Worm (Caenorhabditis elegans): ENCODE data around the gene F14F3.4.

Gene F14F3.4

ce11 chrX:10514834-10515233 lies 6.4 kb downstream of the F14F3.4 start:
- TF ChIP-seq lir-1 (GFP tag; conservative IDR thresholded peaks at IDR 0.05) (no peak), dpff-1 (tag; optimal IDR thresholded peaks at IDR 0.05) (no peak)

ce11 chrX:10514056-10514455 lies 7.2 kb downstream of the F14F3.4 start:
- no peak for TF ChIP-seq F37B4.10 (GFP tag; IDR thresholded peaks at IDR 0.05)
- TF ChIP-seq tlf-1 (GFP tag; optimal IDR thresholded peaks at IDR 0.05), result no peak
- TF ChIP-seq bed-1 (GFP tag; IDR thresholded peaks at IDR 0.05), result no peak
- no peak for TF ChIP-seq lsl-1 (GFP tag; optimal IDR thresholded peaks at IDR 0.05)

- TF ChIP-seq ceh-79 (tag; optimal IDR thresholded peaks at IDR 0.05) (no peak), dpl-1 (GFP tag; optimal IDR thresholded peaks at IDR 0.05) (no peak), akir-1 (GFP tag; optimal IDR thresholded peaks at IDR 0.05) (no peak), let-607 (tag; optimal IDR thresholded peaks at IDR 0.05) (no peak), K12H6.12 (tag; optimal IDR thresholded peaks at IDR 0.05) (no peak), Y53G8AR.9 (GFP tag; conservative IDR thresholded peaks at IDR 0.05) (no peak), zfh-2 (GFP tag; conservative IDR thresholded peaks at IDR 0.05) (no peak), attf-5 (GFP tag; optimal IDR thresholded peaks at IDR 0.05) (no peak), F10E7.11 (tag; optimal IDR thresholded peaks at IDR 0.05) (no peak), hsf-1 (GFP tag; IDR thresholded peaks at IDR 0.05) (no peak), F52B5.7 (tag; optimal IDR thresholded peaks at IDR 0.05) (no peak), lir-1 (GFP tag; conservative IDR thresholded peaks at IDR 0.05) (no peak), nhr-90 (tag; optimal IDR thresholded peaks at IDR 0.05) (no peak), pha-4 (tag; optimal IDR thresholded peaks at IDR 0.05) (no peak), dpff-1 (tag; optimal IDR thresholded peaks at IDR 0.05) (no peak)
Measured at ce11 chrX:10507971-10508370, 13.2 kb downstream of the F14F3.4 start.

ce11 chrX:10505193-10505592 lies 16.0 kb downstream of the F14F3.4 start:
- TF ChIP-seq B0261.1 (tag; optimal IDR thresholded peaks at IDR 0.05) (no peak), F39B2.1 (GFP tag; IDR thresholded peaks at IDR 0.05) (no peak), egrh-3 (GFP tag; IDR thresholded peaks at IDR 0.05) (no peak), Y53F4B.3 (GFP tag; IDR thresholded peaks at IDR 0.05) (no peak), dox-1 (GFP tag; IDR thresholded peaks at IDR 0.05) (no peak), Y79H2A.3 (GFP tag; conservative IDR thresholded peaks at IDR 0.05) (no peak), cebp-2 (GFP tag; IDR thresholded peaks at IDR 0.05) (no peak), snpc-4 (GFP tag; optimal IDR thresholded peaks at IDR 0.05) (no peak), snpc-4 (tag; optimal IDR thresholded peaks at IDR 0.05) (no peak), nhr-120 (GFP tag; IDR thresholded peaks at IDR 0.05) (no peak), ztf-3 (GFP tag; optimal IDR thresholded peaks at IDR 0.05) (no peak), mes-4 (tag; optimal IDR thresholded peaks at IDR 0.05) (no peak), unc-62 (GFP tag; optimal IDR thresholded peaks at IDR 0.05) (no peak), Y53G8AR.9 (GFP tag; conservative IDR thresholded peaks at IDR 0.05) (no peak), ZK185.1 (tag; optimal IDR thresholded peaks at IDR 0.05; ENCODE audit: poor library complexity, severe bottlenecking) (no peak)

- no peak for TF ChIP-seq mxl-1 (tag; optimal IDR thresholded peaks at IDR 0.05)
- no peak for TF ChIP-seq F10E7.11 (tag; optimal IDR thresholded peaks at IDR 0.05)
- no peak for TF ChIP-seq K11D2.4 (GFP tag; IDR thresholded peaks at IDR 0.05)
- TF ChIP-seq let-607 (tag; optimal IDR thresholded peaks at IDR 0.05), result no peak
- no peak for TF ChIP-seq ztf-26 (tag; optimal IDR thresholded peaks at IDR 0.05)
- TF ChIP-seq nhr-80 (tag; optimal IDR thresholded peaks at IDR 0.05), result no peak
Measured at ce11 chrX:10503393-10503792, 17.8 kb downstream of the F14F3.4 start.

Measured in whole organism, young adult.